Worm (Caenorhabditis elegans) whole organism, midembryonic: ENCODE measurements around the gene flwr-1.

Experiments used
- T22C8.4 ChIP-seq: fragments of 200-800 bp; sonication (Bioruptor generic); IDR thresholded peaks from 2 replicates; pipeline ENCODE4 v1.3.6; 2022; ENCODE audit warnings: missing genetic modification characterization, missing compliant biosample characterization
- flt-1 ChIP-seq: fragments of 200-800 bp; sonication (Bioruptor generic); IDR thresholded peaks from 2 replicates; pipeline ENCODE4 v1.3.6; 2022; ENCODE audit warnings: missing genetic modification characterization, missing compliant biosample characterization
- klf-2 ChIP-seq: fragments of 200-800 bp; sonication (Bioruptor generic); conservative IDR thresholded peaks from 2 replicates; pipeline ENCODE4 v1.3.6; 2022; ENCODE audit warnings: missing genetic modification reagents, missing genetic modification characterization, missing compliant biosample characterization
- med-1 ChIP-seq: sonication (generic microtip); optimal IDR thresholded peaks from 2 replicates; lab custom pipeline; 2017; ENCODE audit warnings: missing genetic modification characterization, mild to moderate bottlenecking, missing compliant biosample characterization, antibody characterized with exemption, missing genetic modification reagents; ENCODE audit not compliant: insufficient read depth
- ref-1 ChIP-seq: fragments of 200-800 bp; sonication (Bioruptor generic); conservative IDR thresholded peaks from 2 replicates; pipeline ENCODE4 v1.3.6; 2022; ENCODE audit warnings: missing genetic modification reagents, missing genetic modification characterization, missing compliant biosample characterization
- ztf-29 ChIP-seq: fragments of 200-800 bp; sonication (Bioruptor generic); IDR thresholded peaks from 2 replicates; pipeline ENCODE4 v1.3.6; 2022; ENCODE audit warnings: missing genetic modification reagents, missing genetic modification characterization, missing compliant biosample characterization

ce11 chrX:14959393-14960073 lies 10.5 kb downstream of the flwr-1 start:
- TF ChIP-seq ref-1 (no peak), flt-1 (no peak), T22C8.4 (GFP tag; lab: Robert Waterston, UW) (no peak), ztf-29 (GFP tag; lab: Robert Waterston, UW) (no peak), med-1 (GFP tag; lab: Kevin White, UChicago) (no peak), klf-2 (no peak)
